Fruit fly (Drosophila melanogaster): Measurements from ENCODE around the gene ball.

DNA sequence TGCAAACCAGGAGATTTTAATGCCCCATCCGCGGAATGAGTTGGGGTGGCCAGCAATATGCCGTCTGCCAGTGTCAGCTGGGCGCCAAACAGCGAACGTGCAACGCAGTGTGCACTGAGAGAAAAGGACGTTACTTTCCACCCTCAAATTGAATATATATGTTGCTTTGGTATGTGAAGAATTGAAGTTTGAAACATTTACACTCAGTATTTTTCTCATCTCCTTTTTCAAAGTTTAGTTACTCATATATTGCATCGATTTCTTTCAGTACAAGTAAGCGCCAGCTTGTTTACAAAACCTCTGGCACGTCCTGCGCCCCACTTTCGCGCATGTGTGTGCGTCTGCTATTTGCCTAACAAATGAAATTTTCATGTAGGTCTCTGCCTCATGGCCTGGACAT, 7.4 kb downstream of the ball start:
- TF ChIP-seq CG8478 (optimal IDR thresholded peaks at IDR 0.05): no peak
- TF ChIP-seq pan (optimal IDR thresholded peaks at IDR 0.05): no peak

All from whole organism.